Worm (Caenorhabditis elegans) whole organism, L3 larva: ENCODE measurements around the gene molo-1.
A peak's percentile ranks its signal among the peaks of the same experiment; 100 is the strongest.

Experiments
- R02D3.7 ChIP-seq: fragments of 150-350 bp; optimal IDR thresholded peaks from 2 replicates; lab custom pipeline; 2014; ENCODE audit warnings: missing biosample characterization, missing genetic modification characterization
- ZK546.5 ChIP-seq: sonication (generic microtip); optimal IDR thresholded peaks from 2 replicates; lab custom pipeline; 2017; ENCODE audit warnings: missing biosample characterization, missing genetic modification characterization
- aly-2 ChIP-seq: fragments of 150-350 bp; optimal IDR thresholded peaks from 2 replicates; lab custom pipeline; 2014; ENCODE audit warnings: missing biosample characterization, missing genetic modification characterization
- ama-1 ChIP-seq: fragments of 150-350 bp; optimal IDR thresholded peaks from 2 replicates; lab custom pipeline; 2018
- ceh-28 ChIP-seq: fragments of 150-350 bp; optimal IDR thresholded peaks from 2 replicates; lab custom pipeline; 2014; ENCODE audit warnings: missing biosample characterization, missing genetic modification reagents, missing genetic modification characterization
- ceh-82 ChIP-seq: fragments of 150-350 bp; optimal IDR thresholded peaks from 2 replicates; lab custom pipeline; 2014; ENCODE audit warnings: missing biosample characterization, missing genetic modification characterization
- ceh-9 ChIP-seq: sonication (generic microtip); optimal IDR thresholded peaks from 2 replicates; lab custom pipeline; 2018; ENCODE audit warnings: missing biosample characterization, missing genetic modification characterization
- daf-12 ChIP-seq: fragments of 150-350 bp; optimal IDR thresholded peaks from 2 replicates; lab custom pipeline; 2014; ENCODE audit warnings: missing biosample characterization, missing genetic modification reagents, missing genetic modification characterization
- egl-27 ChIP-seq: sonication (generic microtip); optimal IDR thresholded peaks from 4 replicates; lab custom pipeline; 2017; ENCODE audit warnings: missing biosample characterization, missing genetic modification reagents, missing genetic modification characterization
- elt-1 ChIP-seq: fragments of 150-350 bp; optimal IDR thresholded peaks from 2 replicates; lab custom pipeline; 2014; ENCODE audit warnings: missing biosample characterization, missing genetic modification characterization
- elt-2 ChIP-seq: sonication (generic microtip); optimal IDR thresholded peaks from 2 replicates; lab custom pipeline; 2016; ENCODE audit warnings: missing genetic modification reagents, mild to moderate bottlenecking, missing genetic modification characterization, missing compliant biosample characterization
- elt-3 ChIP-seq, 3 experiments: fragments of 150-350 bp in 1 of 3; sonication (generic microtip) in 2 of 3; optimal IDR thresholded peaks; 2 replicates in 2 of 3; 4 replicates in 1 of 3; lab custom pipeline; 2014 to 2017; ENCODE audit warnings: missing biosample characterization in 3 of 3, missing genetic modification characterization in 3 of 3
- eor-1 ChIP-seq, 2 experiments: fragments of 150-350 bp; optimal IDR thresholded peaks; 2 replicates each; lab custom pipeline; 2014 to 2018; ENCODE audit warnings: missing biosample characterization in 2 of 2, missing genetic modification characterization in 2 of 2
- fkh-10 ChIP-seq: sonication (generic microtip); optimal IDR thresholded peaks from 2 replicates; lab custom pipeline; 2017; ENCODE audit warnings: missing biosample characterization, missing genetic modification reagents, missing genetic modification characterization
- fkh-2 ChIP-seq: fragments of 150-350 bp; optimal IDR thresholded peaks from 2 replicates; lab custom pipeline; 2014; ENCODE audit warnings: missing biosample characterization, missing genetic modification reagents, missing genetic modification characterization
- fos-1 ChIP-seq: fragments of 150-350 bp; optimal IDR thresholded peaks from 2 replicates; lab custom pipeline; 2014; ENCODE audit warnings: missing biosample characterization, missing genetic modification characterization
- hmg-11 ChIP-seq: sonication (generic microtip); optimal IDR thresholded peaks from 2 replicates; lab custom pipeline; 2016; ENCODE audit warnings: missing genetic modification characterization, missing compliant biosample characterization
- jun-1 ChIP-seq: fragments of 150-350 bp; optimal IDR thresholded peaks from 2 replicates; lab custom pipeline; 2014; ENCODE audit warnings: missing biosample characterization, missing genetic modification reagents, missing genetic modification characterization
- lin-15B ChIP-seq: fragments of 150-350 bp; optimal IDR thresholded peaks from 2 replicates; lab custom pipeline; 2014; ENCODE audit warnings: missing biosample characterization, missing genetic modification characterization
- lin-39 ChIP-seq: fragments of 150-350 bp; optimal IDR thresholded peaks from 2 replicates; lab custom pipeline; 2018; ENCODE audit warnings: missing biosample characterization, missing genetic modification reagents, missing genetic modification characterization
- lsy-12 ChIP-seq: sonication (generic microtip); optimal IDR thresholded peaks from 2 replicates; lab custom pipeline; 2016; ENCODE audit warnings: mild to moderate bottlenecking, missing genetic modification characterization, missing compliant biosample characterization
- mml-1 ChIP-seq: fragments of 150-350 bp; sonication (generic microtip); optimal IDR thresholded peaks from 3 replicates; lab custom pipeline; 2014; ENCODE audit warnings: missing biosample characterization, missing genetic modification characterization
- nfya-1 ChIP-seq: sonication (generic microtip); optimal IDR thresholded peaks from 2 replicates; lab custom pipeline; 2017; ENCODE audit warnings: missing genetic modification characterization, mild to moderate bottlenecking, missing compliant biosample characterization, antibody characterized with exemption, moderate library complexity; ENCODE audit not compliant: insufficient read depth
- nhr-11 ChIP-seq: fragments of 150-350 bp; optimal IDR thresholded peaks from 2 replicates; lab custom pipeline; 2014; ENCODE audit warnings: missing biosample characterization, missing genetic modification characterization
- nhr-12 ChIP-seq: fragments of 150-350 bp; optimal IDR thresholded peaks from 2 replicates; lab custom pipeline; 2014; ENCODE audit warnings: missing biosample characterization, missing genetic modification characterization
- nhr-23 ChIP-seq: fragments of 150-350 bp; optimal IDR thresholded peaks from 2 replicates; lab custom pipeline; 2014; ENCODE audit warnings: missing biosample characterization, missing genetic modification reagents, missing genetic modification characterization
- nhr-237 ChIP-seq: fragments of 150-350 bp; optimal IDR thresholded peaks from 2 replicates; lab custom pipeline; 2014; ENCODE audit warnings: missing biosample characterization, missing genetic modification characterization
- nhr-25 ChIP-seq: sonication (generic microtip); optimal IDR thresholded peaks from 2 replicates; lab custom pipeline; 2017; ENCODE audit warnings: missing biosample characterization, missing genetic modification characterization
- nhr-28 ChIP-seq: fragments of 150-350 bp; optimal IDR thresholded peaks from 2 replicates; lab custom pipeline; 2014; ENCODE audit warnings: missing biosample characterization, missing genetic modification characterization
- nhr-43 ChIP-seq: sonication (generic microtip); optimal IDR thresholded peaks from 2 replicates; lab custom pipeline; 2016; ENCODE audit warnings: mild to moderate bottlenecking, missing genetic modification characterization, missing compliant biosample characterization; ENCODE audit not compliant: poor library complexity, severe bottlenecking
- nhr-67 ChIP-seq: fragments of 150-350 bp; optimal IDR thresholded peaks from 2 replicates; lab custom pipeline; 2014; ENCODE audit warnings: missing biosample characterization, missing genetic modification characterization
- nhr-76 ChIP-seq: fragments of 150-350 bp; sonication (generic microtip); optimal IDR thresholded peaks from 5 replicates; lab custom pipeline; 2014; ENCODE audit warnings: missing biosample characterization, missing genetic modification characterization
- pha-4 ChIP-seq: fragments of 150-350 bp; optimal IDR thresholded peaks from 2 replicates; lab custom pipeline; 2014; ENCODE audit warnings: missing biosample characterization, missing genetic modification reagents, missing genetic modification characterization
- pqm-1 ChIP-seq: fragments of 150-350 bp; optimal IDR thresholded peaks from 2 replicates; lab custom pipeline; 2017; ENCODE audit warnings: missing biosample characterization, missing genetic modification characterization, inconsistent platforms
- sea-2 ChIP-seq: fragments of 150-350 bp; sonication (generic microtip); optimal IDR thresholded peaks from 4 replicates; lab custom pipeline; 2014; ENCODE audit warnings: missing biosample characterization, missing genetic modification reagents, missing genetic modification characterization
- skn-1 ChIP-seq: fragments of 150-350 bp; optimal IDR thresholded peaks from 2 replicates; lab custom pipeline; 2014; ENCODE audit warnings: missing biosample characterization, missing genetic modification characterization
- snpc-4 ChIP-seq: fragments of 150-350 bp; optimal IDR thresholded peaks from 2 replicates; lab custom pipeline; 2014; ENCODE audit warnings: missing biosample characterization, missing genetic modification characterization
- tbx-2 ChIP-seq: sonication (generic microtip); optimal IDR thresholded peaks from 2 replicates; lab custom pipeline; 2016; ENCODE audit warnings: mild to moderate bottlenecking, missing genetic modification characterization, missing compliant biosample characterization
- unc-39 ChIP-seq: sonication (generic microtip); optimal IDR thresholded peaks from 4 replicates; lab custom pipeline; 2017; ENCODE audit warnings: missing biosample characterization, missing genetic modification characterization
- unc-62 ChIP-seq: fragments of 150-350 bp; sonication (generic microtip); optimal IDR thresholded peaks from 4 replicates; lab custom pipeline; 2014; ENCODE audit warnings: missing biosample characterization, missing genetic modification reagents, missing genetic modification characterization
- ztf-11 ChIP-seq: fragments of 150-350 bp; optimal IDR thresholded peaks from 2 replicates; lab custom pipeline; 2014; ENCODE audit warnings: missing biosample characterization, missing genetic modification characterization

Gene molo-1

DNA sequence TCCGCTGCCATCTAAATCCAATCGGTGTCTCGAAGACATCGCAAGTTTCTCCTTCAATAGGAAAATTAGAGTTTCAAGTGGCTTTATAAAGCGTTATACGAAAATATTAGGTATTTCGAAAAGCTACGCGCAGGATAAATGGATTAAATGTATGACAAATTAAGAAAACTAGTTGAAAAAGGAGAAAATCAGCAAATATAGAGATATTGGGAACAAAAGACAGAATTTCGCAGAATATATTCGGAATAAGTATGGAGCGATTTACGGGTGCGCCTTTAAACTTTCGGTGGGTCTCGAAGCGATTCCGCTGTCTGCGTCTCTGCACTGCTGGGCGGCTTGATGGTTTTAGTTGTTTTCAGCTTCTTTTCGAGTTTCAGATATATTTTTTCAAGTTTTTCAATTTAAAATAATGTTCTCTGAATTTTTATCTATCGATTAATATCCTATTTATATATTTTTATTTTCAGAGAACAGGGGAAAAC is 17.9 kb downstream of the molo-1 start, which contains the start of the genes ddx-15 and ucr-1 (continued):
- TF ChIP-seq ceh-9 (tag; lab: Kevin White, UChicago): no peak
- no peak for TF ChIP-seq tbx-2 (tag; lab: Kevin White, UChicago)

DNA sequence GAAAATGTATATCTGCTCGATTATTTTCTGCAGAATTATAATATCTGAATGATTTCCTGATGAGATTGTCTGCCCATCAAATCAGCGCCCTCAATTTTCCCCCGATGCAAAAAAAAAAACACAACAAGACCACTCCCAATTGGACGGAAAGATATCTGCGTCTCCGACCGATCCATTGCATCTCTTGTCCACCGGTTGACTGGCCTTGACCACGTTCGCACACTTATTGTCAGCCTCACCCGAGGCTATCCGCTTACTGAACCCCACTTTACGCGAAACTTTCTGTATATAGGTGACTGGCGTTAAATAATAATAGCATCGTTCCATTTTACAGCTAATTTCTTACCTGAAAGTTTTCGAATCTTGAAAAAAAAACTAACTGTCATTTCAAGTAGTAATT is 20.6 kb downstream of the molo-1 start:
- TF ChIP-seq nhr-28 (tag; lab: Kevin White, UChicago) (no peak), ama-1 (peak; percentile 47), nhr-23 (tag; lab: Kevin White, UChicago) (peak; percentile 33), nhr-25 (tag; lab: Kevin White, UChicago) (peak; percentile 84), nfya-1 (tag; lab: Kevin White, UChicago) (peak; percentile 51), ZK546.5 (tag; lab: Kevin White, UChicago) (no peak)

ce11 chrIII:5595445-5595844 is 21.7 kb downstream of the molo-1 start, which contains the start of gene ced-6:
ced-6 (plus strand) TSS chrIII:5595771.
- TF ChIP-seq nhr-237 (tag; lab: Kevin White, UChicago): no peak
- no peak for TF ChIP-seq nhr-76 (tag; lab: Kevin White, UChicago)
- TF ChIP-seq jun-1 (tag; lab: Kevin White, UChicago): no peak
- TF ChIP-seq pha-4 (tag; lab: Kevin White, UChicago): peak; percentile 41
- TF ChIP-seq ceh-28 (tag; lab: Kevin White, UChicago): no peak
- no peak for TF ChIP-seq lin-15B (tag; lab: Kevin White, UChicago)

DNA sequence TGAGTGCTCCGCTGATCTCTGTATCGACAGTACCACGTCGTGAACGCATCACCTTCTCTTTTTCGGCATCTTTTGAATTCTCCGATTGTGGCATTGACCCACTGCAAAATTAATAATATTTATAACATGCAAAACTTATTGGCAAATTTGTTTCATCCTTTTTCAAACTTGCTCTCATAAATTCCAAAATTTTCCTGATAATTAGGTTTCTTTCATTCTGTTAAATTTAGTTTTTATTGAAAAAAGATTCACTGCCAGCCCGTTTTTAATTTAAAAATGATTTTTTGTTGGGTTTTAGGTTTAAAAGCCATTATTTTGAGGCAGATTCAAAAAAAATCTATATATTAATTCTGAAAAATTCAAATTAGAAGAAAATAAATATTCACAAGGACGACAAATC is 26.2 kb downstream of the molo-1 start, which contains the start of gene wdr-37:
TSS of gene wdr-37 (minus strand) at position 101 of the 400 bp plus-strand sequence.
- TF ChIP-seq ztf-11 (tag; lab: Kevin White, UChicago): no peak
- no peak for TF ChIP-seq fkh-2 (tag; lab: Kevin White, UChicago)
- no peak for TF ChIP-seq nfya-1 (tag; lab: Kevin White, UChicago)
- TF ChIP-seq ZK546.5 (tag; lab: Kevin White, UChicago): no peak
- TF ChIP-seq eor-1 (tag; optimal IDR thresholded peaks at IDR 0.05; lab: Kevin White, UChicago): no peak
- no peak for TF ChIP-seq ceh-82 (tag; lab: Kevin White, UChicago)
- TF ChIP-seq lin-15B (tag; lab: Kevin White, UChicago): no peak
- TF ChIP-seq tbx-2 (tag; lab: Kevin White, UChicago): no peak
- no peak for TF ChIP-seq nhr-25 (tag; lab: Kevin White, UChicago)
- TF ChIP-seq snpc-4 (tag; lab: Kevin White, UChicago): no peak
- TF ChIP-seq egl-27 (tag; lab: Kevin White, UChicago): no peak
- TF ChIP-seq R02D3.7 (tag; lab: Kevin White, UChicago): no peak
- TF ChIP-seq elt-2 (tag; lab: Kevin White, UChicago): no peak
- TF ChIP-seq nhr-11 (tag; lab: Kevin White, UChicago): no peak
- no peak for TF ChIP-seq unc-62 (GFP tag; lab: Kevin White, UChicago)
- TF ChIP-seq hmg-11 (tag; lab: Kevin White, UChicago): no peak
- TF ChIP-seq mml-1: no peak
- no peak for TF ChIP-seq pha-4 (tag; lab: Kevin White, UChicago)
- no peak for TF ChIP-seq nhr-12
- TF ChIP-seq elt-1: no peak

DNA sequence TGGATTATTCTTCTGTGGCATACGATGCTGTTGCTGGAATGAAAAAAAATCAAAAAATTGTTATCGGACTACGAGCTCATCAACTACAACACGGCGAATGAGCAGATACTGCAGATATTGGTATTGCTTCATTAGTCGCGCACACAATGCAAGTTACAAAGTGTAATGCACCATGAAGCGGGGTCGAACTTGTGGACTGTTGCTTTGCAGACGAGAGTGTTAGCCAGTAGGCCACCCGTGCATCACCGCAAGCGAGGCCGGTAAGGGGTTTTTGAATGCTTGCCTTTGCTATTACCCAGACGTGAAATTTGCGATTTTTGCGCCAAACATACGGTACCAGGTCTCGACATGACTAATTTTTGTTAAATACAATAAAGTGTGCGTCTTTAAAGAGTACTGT is 28.2 kb downstream of the molo-1 start:
- no peak for TF ChIP-seq nhr-11 (tag; lab: Kevin White, UChicago)
- peak; percentile 76 for TF ChIP-seq lin-39 (tag; lab: Kevin White, UChicago)
- no peak for TF ChIP-seq nhr-237 (tag; lab: Kevin White, UChicago)
- TF ChIP-seq aly-2 (tag; lab: Kevin White, UChicago): no peak
- TF ChIP-seq nhr-25 (tag; lab: Kevin White, UChicago): peak; percentile 66
- TF ChIP-seq nfya-1 (tag; lab: Kevin White, UChicago): peak; percentile 50
- peak; percentile 86 for TF ChIP-seq nhr-43 (tag; lab: Kevin White, UChicago)
- peak; percentile 0 for TF ChIP-seq pqm-1 (tag; lab: Kevin White, UChicago)
- TF ChIP-seq tbx-2 (tag; lab: Kevin White, UChicago): peak; percentile 56
- no peak for TF ChIP-seq unc-39
- peak; percentile 33 for TF ChIP-seq R02D3.7 (tag; lab: Kevin White, UChicago)
- peak; percentile 16 for TF ChIP-seq jun-1 (tag; lab: Kevin White, UChicago)
- peak; percentile 62 for TF ChIP-seq nhr-23 (tag; lab: Kevin White, UChicago)
- TF ChIP-seq pha-4 (tag; lab: Kevin White, UChicago): peak; percentile 78
- TF ChIP-seq daf-12 (tag; lab: Kevin White, UChicago): no peak
- peak; percentile 49 for TF ChIP-seq egl-27 (tag; lab: Kevin White, UChicago)
- peak; percentile 76 for TF ChIP-seq ama-1
- no peak for TF ChIP-seq sea-2
- no peak for TF ChIP-seq eor-1 (tag; optimal IDR thresholded peaks at IDR 0.05; lab: Kevin White, UChicago)
- TF ChIP-seq skn-1 (tag; lab: Kevin White, UChicago): peak; percentile 51
- peak; percentile 77 for TF ChIP-seq lsy-12 (tag; lab: Kevin White, UChicago)
- TF ChIP-seq fkh-10 (GFP tag; lab: Kevin White, UChicago): no peak
- no peak for TF ChIP-seq nhr-28 (tag; lab: Kevin White, UChicago)
- TF ChIP-seq elt-2 (tag; lab: Kevin White, UChicago): peak; percentile 57
- TF ChIP-seq elt-3 (tag; optimal IDR thresholded peaks at IDR 0.05; lab: Kevin White, UChicago): peak in 1 of 3 experiments; percentile 10
- peak; percentile 57 for TF ChIP-seq hmg-11 (tag; lab: Kevin White, UChicago)
- no peak for TF ChIP-seq ceh-9 (tag; lab: Kevin White, UChicago)
- no peak for TF ChIP-seq fos-1
- no peak for TF ChIP-seq ZK546.5 (tag; lab: Kevin White, UChicago)
- TF ChIP-seq nhr-67 (tag; lab: Kevin White, UChicago): no peak
- no peak for TF ChIP-seq mml-1
